Worm (Caenorhabditis elegans): Measurements from ENCODE around the gene unc-112.

Gene unc-112

DNA sequence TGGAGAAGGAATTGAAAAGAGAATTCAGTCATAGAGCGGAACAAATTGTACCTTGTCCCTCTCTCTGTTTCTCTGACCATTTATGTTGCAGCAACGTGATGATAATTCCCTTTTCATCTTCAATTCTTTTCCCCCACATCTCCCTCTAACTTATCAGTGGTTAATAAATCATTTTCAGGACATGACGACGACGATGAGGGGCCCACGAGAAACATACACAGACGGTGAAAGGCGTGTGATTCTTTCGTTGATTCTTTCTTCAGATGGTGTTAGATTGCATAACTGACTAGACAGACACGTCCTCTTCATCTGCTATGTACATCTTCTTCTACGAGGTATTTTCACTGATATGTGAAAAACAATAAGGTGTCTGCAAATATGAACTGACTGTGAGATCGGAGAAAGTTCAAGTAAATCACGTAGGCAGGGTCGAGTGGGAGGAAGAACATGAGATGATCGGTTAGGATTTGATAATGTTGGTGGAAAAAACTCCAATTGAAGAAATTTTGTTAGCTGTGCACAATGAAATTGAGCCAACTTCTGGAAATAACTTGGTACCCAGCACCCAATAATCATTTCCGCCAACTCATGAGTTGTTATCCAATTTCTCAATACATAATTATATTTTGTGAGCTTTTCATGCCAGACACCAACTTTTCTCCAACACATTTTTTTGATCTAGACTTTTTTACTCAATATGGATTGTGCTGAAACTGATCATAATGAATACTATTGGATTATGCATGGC, 35.7 kb downstream of the unc-112 start, which contains the start of gene srh-17:
Gene srh-17 (plus strand): TSS at position 698 of the 748 bp plus-strand sequence.
- TF ChIP-seq nhr-11 (tag; optimal IDR thresholded peaks at IDR 0.05): peak; percentile 14
- TF ChIP-seq nhr-48 (tag; optimal IDR thresholded peaks at IDR 0.05): peak; percentile 90
- TF ChIP-seq nhr-28 (tag; optimal IDR thresholded peaks at IDR 0.05): peak; percentile 71
- no peak for TF ChIP-seq egl-27 (tag; optimal IDR thresholded peaks at IDR 0.05)
- peak; percentile 93 for TF ChIP-seq mxl-3 (GFP tag; optimal IDR thresholded peaks at IDR 0.05)
- TF ChIP-seq set-16 (GFP tag; IDR thresholded peaks at IDR 0.05): no peak
- no peak for TF ChIP-seq tra-1 (GFP tag; IDR thresholded peaks at IDR 0.05)
- TF ChIP-seq aha-1 (tag): peak; percentile 92
- peak; percentile 49 for TF ChIP-seq dmd-6 (GFP tag; IDR thresholded peaks at IDR 0.05)
- peak; percentile 20 for TF ChIP-seq nhr-25 (tag; optimal IDR thresholded peaks at IDR 0.05; ENCODE audit: borderline replicate concordance, insufficient read depth)
- no peak for TF ChIP-seq spr-1 (tag; optimal IDR thresholded peaks at IDR 0.05)
- TF ChIP-seq nhr-76 (tag; optimal IDR thresholded peaks at IDR 0.05): no peak
- TF ChIP-seq unc-62 (GFP tag; optimal IDR thresholded peaks at IDR 0.05 in 1 of 2): peak in 1 of 2 experiments; percentile 72
- no peak for TF ChIP-seq unc-62 (tag; optimal IDR thresholded peaks at IDR 0.05)
- peak; percentile 65; the same call in 1 of the 2 replicates for TF ChIP-seq ceh-20 (GFP tag; IDR thresholded peaks at IDR 0.05)
- TF ChIP-seq madf-9 (GFP tag; conservative IDR thresholded peaks at IDR 0.05): no peak
- TF ChIP-seq hif-1 (tag; optimal IDR thresholded peaks at IDR 0.05): peak; percentile 53 to 76
- TF ChIP-seq cey-2 (tag; optimal IDR thresholded peaks at IDR 0.05; ENCODE audit: borderline replicate concordance, insufficient read depth): peak; percentile 92
- peak; percentile 79 for TF ChIP-seq hlh-11 (tag; optimal IDR thresholded peaks at IDR 0.05)
- peak; percentile 77 for TF ChIP-seq hlh-30 (tag; optimal IDR thresholded peaks at IDR 0.05; ENCODE audit: insufficient read depth)
- no peak for TF ChIP-seq F44E2.7 (GFP tag; IDR thresholded peaks at IDR 0.05)
- TF ChIP-seq nhr-6 (tag; optimal IDR thresholded peaks at IDR 0.05): peak; percentile 5
- peak; percentile 83 to 87 for TF ChIP-seq mdl-1 (tag; optimal IDR thresholded peaks at IDR 0.05)

DNA sequence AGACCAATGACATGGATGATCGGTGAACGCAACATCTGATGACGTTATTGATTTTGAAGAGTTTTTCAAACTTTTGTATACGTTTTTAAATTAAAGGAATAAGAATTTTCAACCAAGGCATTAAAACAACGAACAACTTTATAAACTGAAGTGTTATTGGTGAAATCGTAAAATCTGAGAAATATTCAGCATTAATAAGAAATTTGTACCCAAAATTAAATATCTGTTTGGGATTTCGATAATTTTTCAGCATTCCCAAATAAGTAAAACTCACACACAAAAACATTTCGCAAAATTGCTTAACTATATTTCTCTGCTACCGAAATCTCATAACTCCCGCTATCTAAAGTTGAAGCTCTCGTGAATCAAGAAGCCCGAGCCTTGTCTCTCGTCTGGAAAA, 36.9 kb downstream of the unc-112 start:
- TF ChIP-seq aha-1 (tag): no peak
- peak in 1 of 2 experiments; percentile 90 for TF ChIP-seq unc-62 (GFP tag; optimal IDR thresholded peaks at IDR 0.05 in 1 of 2)
- TF ChIP-seq unc-62 (tag; optimal IDR thresholded peaks at IDR 0.05): no peak
- no peak for TF ChIP-seq lin-29 (GFP tag; IDR thresholded peaks at IDR 0.05)

DNA sequence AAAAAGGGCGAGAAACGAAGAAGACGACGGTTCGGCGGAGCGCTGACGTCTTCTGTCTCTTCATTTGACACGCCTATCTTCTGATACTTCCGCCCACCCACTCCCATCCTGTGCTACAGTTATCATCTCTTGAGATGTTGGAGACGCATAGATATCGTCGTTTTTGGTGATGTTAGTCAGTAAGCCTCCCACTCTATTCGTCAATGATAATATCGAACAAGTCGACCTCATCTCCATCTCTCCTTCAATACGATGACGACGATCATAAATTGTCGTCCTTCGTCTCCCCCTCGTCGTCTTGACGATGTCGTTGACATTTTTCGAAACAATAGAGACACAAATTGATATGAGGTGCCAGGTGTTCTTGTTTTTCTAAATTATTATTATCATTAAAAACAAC, 38.3 kb downstream of the unc-112 start, which contains the start of gene slc-25A29:
Gene slc-25A29 (minus strand): TSS at position 45 of the 400 bp plus-strand sequence.
- TF ChIP-seq fkh-10 (GFP tag; optimal IDR thresholded peaks at IDR 0.05) (no peak), jun-1 (tag; optimal IDR thresholded peaks at IDR 0.05) (no peak), fos-1 (tag; optimal IDR thresholded peaks at IDR 0.05) (no peak), daf-16 (GFP tag; optimal IDR thresholded peaks at IDR 0.05) (no peak), daf-16 (tag; optimal IDR thresholded peaks at IDR 0.05) (no peak), spr-1 (tag; optimal IDR thresholded peaks at IDR 0.05) (no peak), ZK337.2 (GFP tag; IDR thresholded peaks at IDR 0.05) (no peak), Y5F2A.4 (GFP tag; optimal IDR thresholded peaks at IDR 0.05) (no peak), snpc-4 (tag; optimal IDR thresholded peaks at IDR 0.05) (no peak), cey-2 (tag; optimal IDR thresholded peaks at IDR 0.05; ENCODE audit: borderline replicate concordance, insufficient read depth) (no peak), F10B5.3 (tag; optimal IDR thresholded peaks at IDR 0.05) (no peak), hlh-30 (tag; optimal IDR thresholded peaks at IDR 0.05; ENCODE audit: insufficient read depth) (peak; percentile 3), nhr-76 (tag; optimal IDR thresholded peaks at IDR 0.05) (no peak), ceh-62 (tag; optimal IDR thresholded peaks at IDR 0.05) (no peak), ztf-11 (tag; optimal IDR thresholded peaks at IDR 0.05) (no peak), attf-4 (tag; optimal IDR thresholded peaks at IDR 0.05) (no peak), hlh-11 (tag; optimal IDR thresholded peaks at IDR 0.05) (peak; percentile 25), mdl-1 (tag; optimal IDR thresholded peaks at IDR 0.05) (peak in 1 of 2 experiments; percentile 4), daf-8 (GFP tag; IDR thresholded peaks at IDR 0.05) (no peak), aha-1 (tag) (no peak), unc-130 (GFP tag; optimal IDR thresholded peaks at IDR 0.05) (no peak), ceh-44 (GFP tag; IDR thresholded peaks at IDR 0.05) (no peak), nhr-6 (tag; optimal IDR thresholded peaks at IDR 0.05) (no peak), dmd-9 (GFP tag; IDR thresholded peaks at IDR 0.05) (no peak), mxl-3 (GFP tag; optimal IDR thresholded peaks at IDR 0.05) (peak; percentile 36), nhr-28 (tag; optimal IDR thresholded peaks at IDR 0.05) (peak; percentile 19)

Data from whole organism, L4 larva.